Fruit fly (Drosophila melanogaster) whole organism, prepupa: ENCODE results near the gene CG9106.

Experiments
- CG10631 ChIP-seq: fragments of 200-800 bp; sonication (Bioruptor generic); optimal IDR thresholded peaks from 2 replicates; lab custom pipeline; 2016; ENCODE audit warnings: missing biosample characterization, missing genetic modification characterization
- CG10669 ChIP-seq: fragments of 200-800 bp; sonication (Bioruptor generic); optimal IDR thresholded peaks from 3 replicates; lab custom pipeline; 2018; ENCODE audit warnings: missing biosample characterization, mild to moderate bottlenecking, missing genetic modification characterization, moderate library complexity
- CG11294 ChIP-seq: fragments of 200-800 bp; sonication (Bioruptor generic); IDR thresholded peaks from 2 replicates; pipeline ENCODE4 v1.3.6; 2022; ENCODE audit warnings: missing biosample characterization, missing genetic modification characterization
- CG11762 ChIP-seq: fragments of 200-800 bp; sonication (Bioruptor generic); optimal IDR thresholded peaks from 3 replicates; lab custom pipeline; 2016; ENCODE audit warnings: missing biosample characterization, missing genetic modification characterization; ENCODE audit not compliant: insufficient read depth
- CG15336 ChIP-seq: fragments of 200-800 bp; sonication (Bioruptor generic); IDR thresholded peaks from 2 replicates; pipeline ENCODE4 v1.3.6; 2022; ENCODE audit warnings: missing biosample characterization, missing genetic modification characterization
- CG1621 ChIP-seq: fragments of 200-800 bp; sonication (Bioruptor generic); optimal IDR thresholded peaks from 3 replicates; lab custom pipeline; 2018; ENCODE audit warnings: missing biosample characterization, mild to moderate bottlenecking, missing genetic modification characterization
- CG4318 ChIP-seq: fragments of 200-800 bp; sonication (Bioruptor generic); optimal IDR thresholded peaks from 3 replicates; lab custom pipeline; 2017; ENCODE audit warnings: missing biosample characterization, mild to moderate bottlenecking, missing genetic modification characterization
- CG6276 ChIP-seq: fragments of 200-800 bp; sonication (Bioruptor generic); optimal IDR thresholded peaks from 2 replicates; lab custom pipeline; 2017; ENCODE audit warnings: missing biosample characterization, mild to moderate bottlenecking, missing genetic modification characterization
- CG6792 ChIP-seq: fragments of 200-800 bp; sonication (Bioruptor generic); optimal IDR thresholded peaks from 3 replicates; lab custom pipeline; 2016; ENCODE audit warnings: missing biosample characterization, missing genetic modification characterization
- CG6854 ChIP-seq: fragments of 200-800 bp; sonication (Bioruptor generic); optimal IDR thresholded peaks from 2 replicates; lab custom pipeline; 2017; ENCODE audit warnings: missing biosample characterization, mild to moderate bottlenecking, missing genetic modification characterization
- CG7368 ChIP-seq: fragments of 200-800 bp; sonication (Bioruptor generic); optimal IDR thresholded peaks from 3 replicates; lab custom pipeline; 2016; ENCODE audit warnings: missing biosample characterization, missing genetic modification characterization
- CG8319 ChIP-seq: fragments of 200-800 bp; sonication (Bioruptor generic); optimal IDR thresholded peaks from 3 replicates; lab custom pipeline; 2016; ENCODE audit warnings: missing biosample characterization, missing genetic modification characterization
- CG8632 ChIP-seq: fragments of 200-800 bp; sonication (Bioruptor generic); optimal IDR thresholded peaks from 3 replicates; lab custom pipeline; 2016; ENCODE audit warnings: missing biosample characterization, missing genetic modification characterization
- CG9139 ChIP-seq: fragments of 200-800 bp; sonication (Bioruptor generic); optimal IDR thresholded peaks from 3 replicates; lab custom pipeline; 2017; ENCODE audit warnings: missing biosample characterization, mild to moderate bottlenecking, missing genetic modification characterization
- Eip78C ChIP-seq: fragments of 200-800 bp; sonication (Bioruptor generic); peaks from one replicate; lab custom pipeline; 2016; ENCODE audit warnings: missing biosample characterization, missing genetic modification characterization
- Ets96B ChIP-seq: fragments of 200-800 bp; optimal IDR thresholded peaks from 2 replicates; lab custom pipeline; 2019; ENCODE audit warnings: missing biosample characterization, mild to moderate bottlenecking, missing genetic modification characterization, moderate library complexity
- Gug ChIP-seq: fragments of 200-800 bp; sonication (Bioruptor generic); IDR thresholded peaks from 2 replicates; pipeline ENCODE4 v1.3.6; 2022; ENCODE audit warnings: missing biosample characterization, missing genetic modification characterization
- Hr38 ChIP-seq: sonication (Bioruptor generic); optimal IDR thresholded peaks from 2 replicates; lab custom pipeline; 2016; ENCODE audit warnings: missing biosample characterization, missing genetic modification characterization
- Hr39 ChIP-seq: fragments of 200-800 bp; sonication (Bioruptor generic); optimal IDR thresholded peaks from 2 replicates; lab custom pipeline; 2016; ENCODE audit warnings: missing biosample characterization, missing genetic modification characterization
- Hr4 ChIP-seq: fragments of 200-800 bp; sonication (Bioruptor generic); optimal IDR thresholded peaks from 3 replicates; lab custom pipeline; 2016; ENCODE audit warnings: missing biosample characterization, missing genetic modification characterization
- Lpt ChIP-seq: fragments of 200-800 bp; sonication (Bioruptor generic); optimal IDR thresholded peaks from 3 replicates; lab custom pipeline; 2016; ENCODE audit warnings: missing biosample characterization, missing genetic modification characterization
- OdsH ChIP-seq: fragments of 200-800 bp; sonication (Bioruptor generic); optimal IDR thresholded peaks from 3 replicates; lab custom pipeline; 2016; ENCODE audit warnings: missing biosample characterization, missing genetic modification characterization
- Sox15 ChIP-seq: fragments of 200-800 bp; sonication (Bioruptor generic); optimal IDR thresholded peaks from 3 replicates; lab custom pipeline; 2016; ENCODE audit warnings: missing biosample characterization, missing genetic modification characterization
- cyc ChIP-seq: fragments of 200-800 bp; sonication (Bioruptor generic); optimal IDR thresholded peaks from 3 replicates; lab custom pipeline; 2016; ENCODE audit warnings: missing biosample characterization, missing genetic modification characterization
- dsx ChIP-seq: fragments of 200-800 bp; optimal IDR thresholded peaks from 3 replicates; lab custom pipeline; 2019; ENCODE audit warnings: missing biosample characterization, mild to moderate bottlenecking, missing genetic modification characterization, moderate library complexity; ENCODE audit not compliant: poor library complexity, severe bottlenecking
- eg ChIP-seq: fragments of 200-800 bp; sonication (Bioruptor generic); IDR thresholded peaks from 3 replicates; pipeline ENCODE4 v1.3.6; 2022; ENCODE audit warnings: missing biosample characterization, missing genetic modification characterization
- fd85E ChIP-seq: fragments of 200-800 bp; sonication (Bioruptor generic); optimal IDR thresholded peaks from 3 replicates; lab custom pipeline; 2016; ENCODE audit warnings: missing biosample characterization, missing genetic modification characterization
- fkh ChIP-seq: fragments of 200-800 bp; sonication (Bioruptor generic); optimal IDR thresholded peaks from 3 replicates; lab custom pipeline; 2017; ENCODE audit warnings: missing biosample characterization, mild to moderate bottlenecking, missing genetic modification characterization, moderate library complexity
- net ChIP-seq: fragments of 200-800 bp; sonication (Bioruptor generic); optimal IDR thresholded peaks from 3 replicates; lab custom pipeline; 2016; ENCODE audit warnings: missing biosample characterization, missing genetic modification characterization
- svp ChIP-seq: fragments of 200-800 bp; sonication (Bioruptor generic); peaks from one replicate; lab custom pipeline; 2016; ENCODE audit warnings: missing biosample characterization, missing genetic modification characterization
- vri ChIP-seq: fragments of 200-800 bp; sonication (Bioruptor generic); optimal IDR thresholded peaks from 3 replicates; lab custom pipeline; 2016; ENCODE audit warnings: missing biosample characterization, mild to moderate bottlenecking, missing genetic modification characterization

The CG9106 gene

dm6 chrX:15312074-15312881 is 40.1 kb upstream of the CG9106 start (continued):
- peak; percentile 64 for TF ChIP-seq CG4318
- peak; percentile 76 for TF ChIP-seq svp (GFP tag; lab: Kevin White, UChicago)
- TF ChIP-seq Hr4: peak; percentile 54
- no peak for TF ChIP-seq Hr38 (GFP tag; lab: Kevin White, UChicago)
- TF ChIP-seq cyc (GFP tag; lab: Kevin White, UChicago): peak; percentile 59
- TF ChIP-seq CG6854 (GFP tag; lab: Kevin White, UChicago): no peak
- TF ChIP-seq fd85E (GFP tag; lab: Kevin White, UChicago): no peak
- peak; percentile 68 for TF ChIP-seq eg (GFP tag; lab: Robert Waterston, UW)
- peak; percentile 99 for TF ChIP-seq dsx (GFP tag; lab: Kevin White, UChicago)
- TF ChIP-seq Gug (GFP tag; lab: Robert Waterston, UW): peak; percentile 52

- TF ChIP-seq Sox15 (GFP tag; lab: Kevin White, UChicago) (no peak), CG1621 (no peak), fkh (GFP tag; lab: Kevin White, UChicago) (no peak), CG11762 (GFP tag; lab: Kevin White, UChicago) (no peak), CG10669 (no peak), CG8632 (GFP tag; lab: Kevin White, UChicago) (no peak), fd85E (GFP tag; lab: Kevin White, UChicago) (no peak)
These were observed 37.7 kb upstream of the CG9106 start for dm6 chrX:15309918-15310317.

dm6 chrX:15308456-15308954 is 36.3 kb upstream of the CG9106 start:
- peak; percentile 42 for TF ChIP-seq Eip78C
- no peak for TF ChIP-seq net
- no peak for TF ChIP-seq eg (GFP tag; lab: Robert Waterston, UW)
- no peak for TF ChIP-seq CG10631 (GFP tag; lab: Kevin White, UChicago)
- TF ChIP-seq vri (GFP tag; lab: Kevin White, UChicago): peak; percentile 21
- TF ChIP-seq Lpt (GFP tag; lab: Kevin White, UChicago): no peak
- no peak for TF ChIP-seq CG9139
- TF ChIP-seq CG6276 (GFP tag; lab: Kevin White, UChicago): peak; percentile 1
- TF ChIP-seq Hr39 (GFP tag; lab: Kevin White, UChicago): no peak
- no peak for TF ChIP-seq CG11294 (GFP tag; lab: Robert Waterston, UW)
- TF ChIP-seq CG15336 (GFP tag; lab: Robert Waterston, UW): no peak
- no peak for TF ChIP-seq OdsH (GFP tag; lab: Kevin White, UChicago)

dm6 chrX:15307485-15308138 is 35.4 kb upstream of the CG9106 start:
- no peak for TF ChIP-seq fd85E (GFP tag; lab: Kevin White, UChicago)
- TF ChIP-seq CG6792 (GFP tag; lab: Kevin White, UChicago): no peak
- TF ChIP-seq fkh (GFP tag; lab: Kevin White, UChicago): peak; percentile 51
- TF ChIP-seq svp (GFP tag; lab: Kevin White, UChicago): peak; percentile 77
- no peak for TF ChIP-seq CG8319 (GFP tag; lab: Kevin White, UChicago)
- TF ChIP-seq Ets96B (tag; lab: Kevin White, UChicago): no peak
- no peak for TF ChIP-seq CG7368 (GFP tag; lab: Kevin White, UChicago)
- TF ChIP-seq CG9139: no peak
- TF ChIP-seq CG15336 (GFP tag; lab: Robert Waterston, UW): no peak
- TF ChIP-seq Lpt (GFP tag; lab: Kevin White, UChicago): no peak
- TF ChIP-seq Eip78C: peak; percentile 33
- TF ChIP-seq, all 60 proteins: peak for 3
